Fruit fly (Drosophila melanogaster) whole organism, embryonic: Measurements from ENCODE around the gene CG18131.

Experiments used
- CG10321 ChIP-seq: fragments of 200-800 bp; sonication (Bioruptor generic); IDR thresholded peaks from 2 replicates; pipeline ENCODE4 v1.3.6; 2022; ENCODE audit warnings: missing biosample characterization, missing genetic modification characterization
- CG10543 ChIP-seq: fragments of 200-800 bp; sonication (Bioruptor generic); optimal IDR thresholded peaks from 3 replicates; lab custom pipeline; 2017; ENCODE audit warnings: missing biosample characterization, mild to moderate bottlenecking, missing genetic modification characterization, moderate library complexity
- CG11504 ChIP-seq: fragments of 200-800 bp; sonication (Bioruptor generic); optimal IDR thresholded peaks from 3 replicates; lab custom pipeline; 2019; ENCODE audit warnings: missing biosample characterization, mild to moderate bottlenecking, missing genetic modification characterization, moderate library complexity
- CG13296 ChIP-seq: fragments of 200-800 bp; sonication (Bioruptor generic); optimal IDR thresholded peaks from 3 replicates; lab custom pipeline; 2018; ENCODE audit warnings: missing biosample characterization, mild to moderate bottlenecking, missing genetic modification characterization
- CG15011 ChIP-seq: fragments of 200-800 bp; sonication (Bioruptor generic); optimal IDR thresholded peaks from 3 replicates; lab custom pipeline; 2018; ENCODE audit warnings: missing biosample characterization, mild to moderate bottlenecking, missing genetic modification characterization
- CG15269 ChIP-seq: fragments of 200-800 bp; sonication (Bioruptor generic); optimal IDR thresholded peaks from 2 replicates; lab custom pipeline; 2018; ENCODE audit warnings: missing biosample characterization, mild to moderate bottlenecking, missing genetic modification characterization, moderate library complexity
- CG18011 ChIP-seq: fragments of 200-800 bp; sonication (Bioruptor generic); optimal IDR thresholded peaks from 2 replicates; lab custom pipeline; 2017; ENCODE audit warnings: missing biosample characterization, missing genetic modification characterization, mild to moderate bottlenecking, moderate library complexity, missing genotype
- CG18764 ChIP-seq: fragments of 200-800 bp; sonication (Bioruptor generic); optimal IDR thresholded peaks from 3 replicates; lab custom pipeline; 2016; ENCODE audit warnings: missing biosample characterization, missing genetic modification characterization
- CG30020 ChIP-seq: fragments of 200-800 bp; optimal IDR thresholded peaks from 2 replicates; lab custom pipeline; 2019; ENCODE audit warnings: missing biosample characterization, mild to moderate bottlenecking, missing genetic modification characterization, moderate library complexity
- CG3065 ChIP-seq: fragments of 200-800 bp; sonication (Bioruptor generic); optimal IDR thresholded peaks from 2 replicates; lab custom pipeline; 2016; ENCODE audit warnings: missing biosample characterization, missing genetic modification characterization
- CG3726 ChIP-seq: fragments of 200-800 bp; sonication (Bioruptor generic); IDR thresholded peaks from 3 replicates; pipeline ENCODE4, ENCODE4 v1.3.6; 2022; ENCODE audit warnings: missing biosample characterization, missing genetic modification characterization
- CG4360 ChIP-seq: fragments of 200-800 bp; sonication (Bioruptor generic); IDR thresholded peaks from 2 replicates; pipeline ENCODE4 v1.3.6; 2022; ENCODE audit warnings: missing biosample characterization, missing genetic modification characterization
- CG4617 ChIP-seq: fragments of 200-800 bp; sonication (Bioruptor generic); optimal IDR thresholded peaks from 3 replicates; lab custom pipeline; 2016; ENCODE audit warnings: missing biosample characterization, missing genetic modification characterization, borderline replicate concordance
- CG4854 ChIP-seq: fragments of 200-800 bp; sonication (Bioruptor generic); optimal IDR thresholded peaks from 2 replicates; lab custom pipeline; 2016; ENCODE audit warnings: missing biosample characterization, missing genetic modification characterization, inconsistent platforms
- CG6175 ChIP-seq: fragments of 200-800 bp; sonication (Bioruptor generic); IDR thresholded peaks from 3 replicates; pipeline ENCODE4 v1.3.6; 2022; ENCODE audit warnings: missing biosample characterization, missing genetic modification characterization
- CG8388 ChIP-seq: fragments of 200-800 bp; sonication (Bioruptor generic); optimal IDR thresholded peaks from 2 replicates; lab custom pipeline; 2019; ENCODE audit warnings: missing biosample characterization, mild to moderate bottlenecking, missing genetic modification characterization, moderate library complexity
- CG8944 ChIP-seq: fragments of 200-800 bp; sonication (Bioruptor generic); optimal IDR thresholded peaks from 3 replicates; lab custom pipeline; 2016; ENCODE audit warnings: missing biosample characterization, missing genetic modification characterization
- CTCF ChIP-seq: fragments of 200-800 bp; sonication (Bioruptor generic); optimal IDR thresholded peaks from 2 replicates; lab custom pipeline; 2017; ENCODE audit warnings: missing biosample characterization, mild to moderate bottlenecking, missing genetic modification characterization, moderate library complexity
- CkIIα-i1 ChIP-seq: fragments of 200-800 bp; sonication (Bioruptor generic); IDR thresholded peaks from 2 replicates; pipeline ENCODE4 v1.3.6; 2022; ENCODE audit warnings: missing biosample characterization, missing genetic modification characterization
- D19B ChIP-seq: fragments of 200-800 bp; sonication (Bioruptor generic); optimal IDR thresholded peaks from 2 replicates; lab custom pipeline; 2017; ENCODE audit warnings: missing biosample characterization, mild to moderate bottlenecking, missing genetic modification characterization
- Deaf1 ChIP-seq: fragments of 200-800 bp; optimal IDR thresholded peaks from 3 replicates; lab custom pipeline; 2019; ENCODE audit warnings: missing biosample characterization, mild to moderate bottlenecking, missing genetic modification characterization, moderate library complexity
- Dip2 ChIP-seq: fragments of 200-800 bp; sonication (Bioruptor generic); IDR thresholded peaks from 2 replicates; pipeline ENCODE4 v1.3.6; 2022; ENCODE audit warnings: missing biosample characterization, missing genetic modification characterization
- GATAe ChIP-seq: fragments of 200-800 bp; sonication (Bioruptor generic); conservative IDR thresholded peaks from 2 replicates; pipeline ENCODE4 v1.3.6; 2022; ENCODE audit warnings: missing biosample characterization, missing genetic modification characterization
- Gug ChIP-seq: fragments of 200-800 bp; sonication (Bioruptor generic); IDR thresholded peaks from 4 replicates; pipeline ENCODE4 v1.3.6; 2022; ENCODE audit warnings: missing biosample characterization, missing genetic modification characterization
- Hand ChIP-seq: fragments of 200-800 bp; sonication (Bioruptor generic); optimal IDR thresholded peaks from 2 replicates; lab custom pipeline; 2017; ENCODE audit warnings: mild to moderate bottlenecking, missing biosample characterization, missing genetic modification reagents, missing genetic modification characterization
- Hey ChIP-seq: fragments of 200-800 bp; sonication (Bioruptor generic); optimal IDR thresholded peaks from 3 replicates; lab custom pipeline; 2018; ENCODE audit warnings: missing biosample characterization, mild to moderate bottlenecking, missing genetic modification characterization
- HmgZ ChIP-seq: fragments of 200-800 bp; sonication (Bioruptor generic); optimal IDR thresholded peaks from 2 replicates; lab custom pipeline; 2018; ENCODE audit warnings: missing biosample characterization, mild to moderate bottlenecking, missing genetic modification characterization
- Hr3 ChIP-seq: fragments of 200-800 bp; sonication (Bioruptor generic); optimal IDR thresholded peaks from 3 replicates; lab custom pipeline; 2016; ENCODE audit warnings: missing biosample characterization, missing genetic modification characterization
- Hr51 ChIP-seq, 2 experiments: fragments of 200-800 bp; sonication (Bioruptor generic); optimal IDR thresholded peaks; 2 replicates in 1 of 2; 3 replicates in 1 of 2; lab custom pipeline; 2016 to 2018; ENCODE audit warnings: missing biosample characterization in 2 of 2, missing genetic modification characterization in 2 of 2, mild to moderate bottlenecking in 1 of 2, moderate library complexity in 1 of 2
- Meics ChIP-seq: fragments of 200-800 bp; sonication (Bioruptor generic); optimal IDR thresholded peaks from 2 replicates; lab custom pipeline; 2017; ENCODE audit warnings: missing biosample characterization, mild to moderate bottlenecking, missing genetic modification characterization
- NC2β ChIP-seq: fragments of 200-800 bp; sonication (Bioruptor generic); optimal IDR thresholded peaks from 2 replicates; lab custom pipeline; 2016; ENCODE audit warnings: missing biosample characterization, missing genetic modification characterization
- Nf-YC ChIP-seq: fragments of 200-800 bp; optimal IDR thresholded peaks from 3 replicates; lab custom pipeline; 2019; ENCODE audit warnings: missing biosample characterization, mild to moderate bottlenecking, missing genetic modification characterization, moderate library complexity
- PHDP ChIP-seq: fragments of 200-800 bp; sonication (Bioruptor generic); optimal IDR thresholded peaks from 3 replicates; lab custom pipeline; 2018; ENCODE audit warnings: missing biosample characterization, mild to moderate bottlenecking, missing genetic modification characterization, moderate library complexity
- cad ChIP-seq: fragments of >200 bp; optimal IDR thresholded peaks from 2 replicates; lab custom pipeline; 2017; ENCODE audit warnings: missing biosample characterization, missing genetic modification characterization
- cwo ChIP-seq: fragments of 200-800 bp; sonication (Bioruptor generic); optimal IDR thresholded peaks from 3 replicates; lab custom pipeline; 2017; ENCODE audit warnings: missing biosample characterization, missing genetic modification characterization, mild to moderate bottlenecking, moderate library complexity, missing genetic modification reagents
- dan ChIP-seq: fragments of 200-800 bp; sonication (Bioruptor generic); IDR thresholded peaks from 2 replicates; pipeline ENCODE4 v1.3.6; 2022; ENCODE audit warnings: missing biosample characterization, missing genetic modification characterization
- fd102C ChIP-seq: fragments of 200-800 bp; sonication (Bioruptor generic); optimal IDR thresholded peaks from 2 replicates; lab custom pipeline; 2018; ENCODE audit warnings: missing biosample characterization, mild to moderate bottlenecking, missing genetic modification characterization, moderate library complexity
- h ChIP-seq: fragments of >200 bp; optimal IDR thresholded peaks from 2 replicates; lab custom pipeline; 2017
- hbn ChIP-seq: fragments of 200-800 bp; sonication (Bioruptor generic); IDR thresholded peaks from 2 replicates; pipeline ENCODE4 v1.3.6; 2022; ENCODE audit warnings: missing biosample characterization, missing genetic modification characterization; ENCODE audit not compliant: partially characterized antibody
- jigr1 ChIP-seq: fragments of 200-800 bp; sonication (Bioruptor generic); IDR thresholded peaks from 3 replicates; pipeline ENCODE4 v1.3.6; 2022; ENCODE audit warnings: missing biosample characterization, missing genetic modification characterization
- klu ChIP-seq: fragments of 200-800 bp; sonication (Bioruptor generic); IDR thresholded peaks from 2 replicates; pipeline ENCODE4 v1.3.6; 2022; ENCODE audit warnings: missing biosample characterization, missing genetic modification characterization
- kni ChIP-seq: fragments of 200-800 bp; sonication (Bioruptor generic); optimal IDR thresholded peaks from 3 replicates; lab custom pipeline; 2017; ENCODE audit warnings: mild to moderate bottlenecking, missing biosample characterization, missing genetic modification reagents, missing genetic modification characterization
- lbe ChIP-seq: fragments of 200-800 bp; sonication (Bioruptor generic); optimal IDR thresholded peaks from 2 replicates; lab custom pipeline; 2016; ENCODE audit warnings: missing biosample characterization, mild to moderate bottlenecking, missing genetic modification characterization
- odd ChIP-seq: fragments of 200-800 bp; sonication (Bioruptor generic); optimal IDR thresholded peaks from 2 replicates; lab custom pipeline; 2017; ENCODE audit warnings: missing biosample characterization, mild to moderate bottlenecking, missing genetic modification characterization
- org-1 ChIP-seq: fragments of 200-800 bp; sonication (Bioruptor generic); optimal IDR thresholded peaks from 2 replicates; lab custom pipeline; 2017; ENCODE audit warnings: missing biosample characterization, missing genetic modification characterization
- p53 ChIP-seq: fragments of 200-800 bp; sonication (Bioruptor generic); optimal IDR thresholded peaks from 2 replicates; lab custom pipeline; 2016; ENCODE audit warnings: missing biosample characterization, missing genetic modification characterization
- pho ChIP-seq: fragments of 200-800 bp; sonication (Bioruptor generic); optimal IDR thresholded peaks from 2 replicates; lab custom pipeline; 2016; ENCODE audit warnings: missing biosample characterization, missing genetic modification characterization
- pnt ChIP-seq: fragments of 200-800 bp; sonication (Bioruptor generic); optimal IDR thresholded peaks from 3 replicates; lab custom pipeline; 2016; ENCODE audit warnings: missing biosample characterization, missing genetic modification characterization
- salm ChIP-seq: fragments of 200-800 bp; sonication (Bioruptor generic); optimal IDR thresholded peaks from 2 replicates; lab custom pipeline; 2018; ENCODE audit warnings: missing biosample characterization, mild to moderate bottlenecking, missing genetic modification characterization
- sim ChIP-seq: fragments of 200-800 bp; sonication (Bioruptor generic); IDR thresholded peaks from 2 replicates; pipeline ENCODE4 v1.3.6; 2022; ENCODE audit warnings: missing biosample characterization, missing genetic modification characterization
- vfl ChIP-seq: fragments of 200-800 bp; sonication (Bioruptor generic); optimal IDR thresholded peaks from 2 replicates; lab custom pipeline; 2016; ENCODE audit warnings: missing biosample characterization, missing genetic modification characterization
- z ChIP-seq: fragments of 200-800 bp; sonication (Bioruptor generic); IDR thresholded peaks from 3 replicates; pipeline ENCODE4 v1.3.6; 2022; ENCODE audit warnings: missing biosample characterization, missing genetic modification characterization
- zfh2 ChIP-seq: fragments of 200-800 bp; sonication (Bioruptor generic); optimal IDR thresholded peaks from 2 replicates; lab custom pipeline; 2016; ENCODE audit warnings: missing biosample characterization, missing genetic modification characterization

CG18131 gene

DNA sequence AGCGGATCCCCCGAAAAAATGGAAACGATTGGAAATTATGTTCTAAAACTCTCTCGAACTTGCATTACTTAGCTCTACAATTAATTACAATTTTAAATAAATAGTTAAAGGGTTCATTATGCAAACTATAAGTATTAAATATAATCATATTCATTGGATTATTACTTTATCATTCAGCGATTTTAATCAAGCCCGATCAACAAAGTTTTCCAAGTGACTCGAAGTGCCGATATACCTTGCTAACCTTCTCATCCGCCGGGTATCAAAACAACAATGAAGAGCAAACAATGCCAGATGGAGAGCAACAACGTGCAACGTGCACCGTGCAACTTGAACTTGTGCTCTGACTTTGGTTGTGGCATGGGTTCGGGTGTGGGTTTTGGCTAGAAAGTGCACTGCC, 44.1 kb downstream of the CG18131 start (continued):
- TF ChIP-seq klu (GFP tag; lab: Robert Waterston, UW): no peak
- TF ChIP-seq Dip2 (GFP tag; lab: Robert Waterston, UW): no peak
- TF ChIP-seq CG4617 (GFP tag; lab: Kevin White, UChicago): no peak
- no peak for TF ChIP-seq CG18011 (GFP tag; lab: Kevin White, UChicago)
- TF ChIP-seq CG11504: peak; percentile 65
- TF ChIP-seq CG3726 (GFP tag; lab: Robert Waterston, UW): no peak
- no peak for TF ChIP-seq CG4854 (GFP tag; lab: Kevin White, UChicago)
- no peak for TF ChIP-seq Meics (GFP tag; lab: Kevin White, UChicago)
- TF ChIP-seq salm (tag; lab: Kevin White, UChicago): no peak
- TF ChIP-seq vfl (GFP tag; lab: Kevin White, UChicago): no peak
- no peak for TF ChIP-seq kni (GFP tag; lab: Kevin White, UChicago)
- no peak for TF ChIP-seq Hey
- no peak for TF ChIP-seq lbe (GFP tag; lab: Kevin White, UChicago)
- TF ChIP-seq GATAe: no peak
- TF ChIP-seq CTCF (GFP tag; lab: Kevin White, UChicago): no peak
- no peak for TF ChIP-seq CG8944
- TF ChIP-seq cwo (GFP tag; lab: Kevin White, UChicago): no peak
- TF ChIP-seq Hr3 (GFP tag; lab: Kevin White, UChicago): peak; percentile 28
- no peak for TF ChIP-seq Deaf1
- peak; percentile 0 for TF ChIP-seq odd (GFP tag; lab: Kevin White, UChicago)
- TF ChIP-seq pnt (GFP tag; lab: Kevin White, UChicago): no peak
- no peak for TF ChIP-seq jigr1
- TF ChIP-seq CkIIα-i1 (GFP tag; lab: Robert Waterston, UW): no peak
- TF ChIP-seq CG6175 (GFP tag; lab: Robert Waterston, UW): no peak
- TF ChIP-seq Hr51 (GFP tag; optimal IDR thresholded peaks at IDR 0.05; lab: Kevin White, UChicago): no peak
- TF ChIP-seq Hand (GFP tag; lab: Kevin White, UChicago): no peak
- no peak for TF ChIP-seq org-1 (GFP tag; lab: Kevin White, UChicago)
- no peak for TF ChIP-seq zfh2 (GFP tag; lab: Kevin White, UChicago)
- no peak for TF ChIP-seq Nf-YC (tag; lab: Kevin White, UChicago)
- TF ChIP-seq dan (GFP tag; lab: Robert Waterston, UW): no peak; the same call in 1 of the 2 replicates
- no peak for TF ChIP-seq CG30020 (tag; lab: Kevin White, UChicago)
- no peak for TF ChIP-seq CG13296
- no peak for TF ChIP-seq h
- TF ChIP-seq HmgZ (tag; lab: Kevin White, UChicago): no peak
- TF ChIP-seq CG8388 (GFP tag; lab: Kevin White, UChicago): peak; percentile 60
- TF ChIP-seq CG10321 (GFP tag; lab: Robert Waterston, UW): no peak
- no peak for TF ChIP-seq pho (GFP tag; lab: Kevin White, UChicago)
- peak; percentile 33 for TF ChIP-seq PHDP (tag; lab: Kevin White, UChicago)
- peak; percentile 7 for TF ChIP-seq CG15011
- no peak for TF ChIP-seq CG3065 (GFP tag; lab: Kevin White, UChicago)
- peak; percentile 3 for TF ChIP-seq CG18764 (GFP tag; lab: Kevin White, UChicago)
- TF ChIP-seq D19B (GFP tag; lab: Kevin White, UChicago): peak; percentile 69
- TF ChIP-seq fd102C (GFP tag; lab: Kevin White, UChicago): no peak
- peak; percentile 44; the same call in 1 of the 2 replicates for TF ChIP-seq sim (GFP tag; lab: Robert Waterston, UW)
- TF ChIP-seq CG15269 (tag; lab: Kevin White, UChicago): no peak
- no peak for TF ChIP-seq hbn (GFP tag; lab: Robert Waterston, UW)
- no peak for TF ChIP-seq p53 (GFP tag; lab: Kevin White, UChicago)
- TF ChIP-seq NC2β (GFP tag; lab: Kevin White, UChicago): no peak
- TF ChIP-seq CG10543: no peak
- no peak for TF ChIP-seq cad (GFP tag; lab: Kevin White, UChicago)
- TF ChIP-seq CG4360 (GFP tag; lab: Robert Waterston, UW): no peak
- no peak for TF ChIP-seq z (GFP tag; lab: Robert Waterston, UW)
- TF ChIP-seq Gug (GFP tag; lab: Robert Waterston, UW): peak; percentile 17; the same call in 2 of the 4 replicates
